Fruit fly (Drosophila melanogaster): ENCODE measurements around the gene OXA1L.

Gene OXA1L

dm6 chr3L:10893156-10893784, 7.0 kb upstream of the OXA1L start (continued):
- peak; percentile 23; the same call in 1 of the 2 replicates for TF ChIP-seq HLH3B (GFP tag; IDR thresholded peaks at IDR 0.05)
- no peak for TF ChIP-seq CG8089 (GFP tag; optimal IDR thresholded peaks at IDR 0.05)
- peak; percentile 49 for TF ChIP-seq Nf-YB (GFP tag; optimal IDR thresholded peaks at IDR 0.05)
- TF ChIP-seq dysf (GFP tag; IDR thresholded peaks at IDR 0.05) = peak; percentile 39; the same call in 1 of the 3 replicates
- TF ChIP-seq Ptx1 (GFP tag; IDR thresholded peaks at IDR 0.05) = peak; percentile 45; the same call in 1 of the 2 replicates
- TF ChIP-seq CG9437 (GFP tag; optimal IDR thresholded peaks at IDR 0.05) = peak; percentile 59
- TF ChIP-seq da (GFP tag; optimal IDR thresholded peaks at IDR 0.05) = no peak
- TF ChIP-seq CG8290 (GFP tag; optimal IDR thresholded peaks at IDR 0.05) = no peak
- TF ChIP-seq CG8290 (tag; optimal IDR thresholded peaks at IDR 0.05) = no peak
- no peak for TF ChIP-seq CG7987 (GFP tag; optimal IDR thresholded peaks at IDR 0.05)
- TF ChIP-seq onecut (GFP tag; IDR thresholded peaks at IDR 0.05) = no peak
- no peak for TF ChIP-seq slou (GFP tag; optimal IDR thresholded peaks at IDR 0.05)
- no peak for TF ChIP-seq CG11696 (GFP tag; IDR thresholded peaks at IDR 0.05)
- no peak for TF ChIP-seq NfI (GFP tag; optimal IDR thresholded peaks at IDR 0.05)
- TF ChIP-seq CG7786 (GFP tag; optimal IDR thresholded peaks at IDR 0.05) = no peak
- TF ChIP-seq CG9609 (GFP tag; optimal IDR thresholded peaks at IDR 0.05) = no peak
- TF ChIP-seq C15 (GFP tag; IDR thresholded peaks at IDR 0.05) = no peak
- TF ChIP-seq Rx (GFP tag; IDR thresholded peaks at IDR 0.05) = no peak
- TF ChIP-seq Awh (GFP tag; IDR thresholded peaks at IDR 0.05) = peak; percentile 63; the same call in 1 of the 2 replicates
- no peak for TF ChIP-seq CG17328 (GFP tag; IDR thresholded peaks at IDR 0.05)
- TF ChIP-seq Nf-YA (GFP tag; IDR thresholded peaks at IDR 0.05) = no peak
- no peak for TF ChIP-seq rib (GFP tag; IDR thresholded peaks at IDR 0.05)
- peak; percentile 16 for TF ChIP-seq CG15696 (tag; optimal IDR thresholded peaks at IDR 0.05)
- TF ChIP-seq ken (GFP tag; IDR thresholded peaks at IDR 0.05) = no peak
- peak; percentile 39; the same call in 1 of the 2 replicates for TF ChIP-seq al (GFP tag; IDR thresholded peaks at IDR 0.05)
- 0 out of 2 replicates have a peak, but pooled peaks have one; percentile 19 for TF ChIP-seq esg (GFP tag; conservative IDR thresholded peaks at IDR 0.05)
- no peak for TF ChIP-seq CG8359 (GFP tag; optimal IDR thresholded peaks at IDR 0.05; ENCODE audit: borderline replicate concordance)
- TF ChIP-seq dmrt99B (tag; optimal IDR thresholded peaks at IDR 0.05) = peak; percentile 72
- TF ChIP-seq CG10366 (GFP tag; IDR thresholded peaks at IDR 0.05) = 0 out of 2 replicates have a peak, but pooled peaks have one; percentile 25
- no peak for TF ChIP-seq ab (GFP tag; optimal IDR thresholded peaks at IDR 0.05)
- TF ChIP-seq nmo (GFP tag; optimal IDR thresholded peaks at IDR 0.05) = peak; percentile 61
- no peak for TF ChIP-seq kni (GFP tag; optimal IDR thresholded peaks at IDR 0.05)
- no peak for TF ChIP-seq pfk (GFP tag; optimal IDR thresholded peaks at IDR 0.05)
- TF ChIP-seq NC2β (GFP tag; optimal IDR thresholded peaks at IDR 0.05) = no peak
- TF ChIP-seq CG18262 (tag; optimal IDR thresholded peaks at IDR 0.05) = peak; percentile 68
- no peak for TF ChIP-seq sr (GFP tag; IDR thresholded peaks at IDR 0.05)
- TF ChIP-seq run (tag; optimal IDR thresholded peaks at IDR 0.05) = no peak
- TF ChIP-seq her (GFP tag; optimal IDR thresholded peaks at IDR 0.05) = no peak
- TF ChIP-seq CG6654 (GFP tag; optimal IDR thresholded peaks at IDR 0.05) = no peak
- peak; percentile 69 for TF ChIP-seq Sox102F (GFP tag; optimal IDR thresholded peaks at IDR 0.05)
- TF ChIP-seq slp2 (GFP tag; optimal IDR thresholded peaks at IDR 0.05) = no peak
- no peak for TF ChIP-seq Hmx (GFP tag; optimal IDR thresholded peaks at IDR 0.05)
- peak; percentile 56 for TF ChIP-seq CG17829 (tag; optimal IDR thresholded peaks at IDR 0.05)
- TF ChIP-seq Dip2 (GFP tag; IDR thresholded peaks at IDR 0.05) = no peak
- peak; percentile 39 for TF ChIP-seq dmrt11E (tag; optimal IDR thresholded peaks at IDR 0.05)
- no peak; the same call in 1 of the 2 replicates for TF ChIP-seq lmd (GFP tag; IDR thresholded peaks at IDR 0.05)
- TF ChIP-seq Dll (GFP tag; IDR thresholded peaks at IDR 0.05; ENCODE audit: partially characterized antibody) = no peak
- TF ChIP-seq btn (GFP tag; optimal IDR thresholded peaks at IDR 0.05) = no peak
- no peak for TF ChIP-seq fd102C (GFP tag; optimal IDR thresholded peaks at IDR 0.05)
- TF ChIP-seq gt (GFP tag; IDR thresholded peaks at IDR 0.05) = no peak
- no peak for TF ChIP-seq CG6254 (GFP tag; optimal IDR thresholded peaks at IDR 0.05)
